Worm (Caenorhabditis elegans) whole organism, early embryonic: ENCODE measurements around the gene srh-195.

Experiments used
- ama-1 ChIP-seq: fragments of 150-350 bp; optimal IDR thresholded peaks from 2 replicates; lab custom pipeline; 2014
- ceh-36 ChIP-seq: sonication (generic microtip); optimal IDR thresholded peaks from 2 replicates; lab custom pipeline; 2016; ENCODE audit warnings: missing genetic modification characterization, inconsistent platforms, missing compliant biosample characterization
- ets-7 ChIP-seq: sonication (generic microtip); optimal IDR thresholded peaks from 2 replicates; lab custom pipeline; 2016; ENCODE audit warnings: missing genotype, missing genetic modification characterization, missing compliant biosample characterization
- flt-1 ChIP-seq: fragments of 200-800 bp; sonication (Bioruptor generic); IDR thresholded peaks from 2 replicates; pipeline ENCODE4 v1.3.6; 2022; ENCODE audit warnings: missing genetic modification characterization, missing compliant biosample characterization
- hmg-4 ChIP-seq: fragments of 200-800 bp; sonication (Bioruptor generic); optimal IDR thresholded peaks from 2 replicates; lab custom pipeline; 2018; ENCODE audit warnings: mild to moderate bottlenecking, missing genetic modification characterization, missing compliant biosample characterization
- hnd-1 ChIP-seq: sonication (generic microtip); optimal IDR thresholded peaks from 2 replicates; lab custom pipeline; 2016; ENCODE audit warnings: missing genetic modification characterization, missing compliant biosample characterization
- pes-1 ChIP-seq: fragments of 200-800 bp; sonication (Bioruptor generic); IDR thresholded peaks from 2 replicates; pipeline ENCODE4 v1.3.6; 2022; ENCODE audit warnings: missing genetic modification reagents, missing genetic modification characterization, missing compliant biosample characterization
- scrt-1 ChIP-seq: fragments of 200-800 bp; sonication (Bioruptor generic); IDR thresholded peaks from 2 replicates; pipeline ENCODE4 v1.3.6; 2022; ENCODE audit warnings: missing genetic modification characterization, missing compliant biosample characterization
- tra-4 ChIP-seq: sonication (generic microtip); optimal IDR thresholded peaks from 2 replicates; lab custom pipeline; 2017; ENCODE audit warnings: missing genetic modification characterization, missing compliant biosample characterization

ce11 chrII:2075513-2075912 is 41.2 kb downstream of the srh-195 start, which contains the start of gene F07E5.8:
- TF ChIP-seq scrt-1 (GFP tag; lab: Robert Waterston, UW): no peak
- no peak for TF ChIP-seq ets-7
- no peak for TF ChIP-seq ama-1 (lab: Kevin White, UChicago)
- no peak for TF ChIP-seq hnd-1 (tag; lab: Kevin White, UChicago)
- no peak for TF ChIP-seq tra-4 (tag; lab: Kevin White, UChicago)
- no peak for TF ChIP-seq ceh-36 (tag; lab: Kevin White, UChicago)
- no peak for TF ChIP-seq pes-1 (GFP tag; lab: Robert Waterston, UW)
- no peak for TF ChIP-seq flt-1 (GFP tag; lab: Robert Waterston, UW)
- no peak for TF ChIP-seq hmg-4 (GFP tag; lab: Kevin White, UChicago)
